Fruit fly (Drosophila melanogaster): ENCODE data around the gene Ubr1.

DNA sequence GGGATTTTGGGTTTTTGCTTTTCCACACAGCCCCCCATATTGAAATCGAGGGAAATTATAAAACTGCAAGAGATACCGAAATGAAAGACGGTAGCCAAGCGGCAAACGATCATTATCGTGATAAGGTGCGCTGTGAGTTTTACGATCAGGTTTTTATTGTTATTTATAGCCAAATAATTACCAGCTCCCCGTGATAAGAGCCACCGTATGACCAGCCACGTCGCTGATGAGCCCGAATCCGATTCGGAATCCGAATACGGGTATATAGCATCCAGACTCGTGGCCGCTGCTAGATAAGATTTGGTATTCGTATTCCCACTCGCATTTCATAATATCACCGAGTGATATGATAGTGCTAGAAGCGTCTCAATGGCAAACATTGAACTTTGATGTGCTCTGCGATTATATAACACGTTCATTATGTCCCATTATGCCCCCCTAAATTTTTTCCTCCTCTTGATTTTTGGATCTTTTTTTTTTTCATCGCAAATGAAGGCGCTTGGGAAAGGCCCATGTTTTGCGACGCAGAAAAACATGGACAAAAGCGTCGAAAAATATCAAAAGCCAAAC is 49.6 kb downstream of the Ubr1 start:
- no peak for TF ChIP-seq psq (GFP tag; optimal IDR thresholded peaks at IDR 0.05)
- TF ChIP-seq ato (GFP tag; IDR thresholded peaks at IDR 0.05; ENCODE audit: partially characterized antibody), result no peak
- TF ChIP-seq al (GFP tag; IDR thresholded peaks at IDR 0.05), result no peak
- TF ChIP-seq Oaz (GFP tag; IDR thresholded peaks at IDR 0.05), result no peak
- no peak for TF ChIP-seq CG11085 (GFP tag; IDR thresholded peaks at IDR 0.05)
- TF ChIP-seq pb (GFP tag; optimal IDR thresholded peaks at IDR 0.05), result no peak
- TF ChIP-seq phol (tag; optimal IDR thresholded peaks at IDR 0.05), result no peak
- no peak for TF ChIP-seq Nf-YC (tag; optimal IDR thresholded peaks at IDR 0.05)
- TF ChIP-seq ATbp (GFP tag; optimal IDR thresholded peaks at IDR 0.05), result no peak
- no peak for TF ChIP-seq Fer3 (tag; optimal IDR thresholded peaks at IDR 0.05)
- no peak for TF ChIP-seq CG6854 (GFP tag; optimal IDR thresholded peaks at IDR 0.05)
- no peak for TF ChIP-seq HmgZ (tag; optimal IDR thresholded peaks at IDR 0.05)
- no peak for TF ChIP-seq Bteb2 (GFP tag; optimal IDR thresholded peaks at IDR 0.05)
- no peak for TF ChIP-seq CG7556 (GFP tag; optimal IDR thresholded peaks at IDR 0.05)

All from whole organism, embryonic.